Fruit fly (Drosophila melanogaster): ENCODE data around the gene CG33170.

CG33170 gene

dm6 chr3L:22868070-22868469 lies 3.7 kb downstream of the CG33170 start, which contains the start of gene EMC4:
EMC4 (minus strand) TSS chr3L:22868243.
- no peak for TF ChIP-seq Dll (optimal IDR thresholded peaks at IDR 0.05)
- TF ChIP-seq psq (optimal IDR thresholded peaks at IDR 0.05): no peak
- TF ChIP-seq CG8478 (optimal IDR thresholded peaks at IDR 0.05): no peak
- no peak for TF ChIP-seq pan (optimal IDR thresholded peaks at IDR 0.05)
- TF ChIP-seq EcR (GFP tag; optimal IDR thresholded peaks at IDR 0.05): no peak
- TF ChIP-seq usp (GFP tag; optimal IDR thresholded peaks at IDR 0.05): no peak

- TF ChIP-seq CG8478 (optimal IDR thresholded peaks at IDR 0.05): no peak
- no peak for TF ChIP-seq pan (optimal IDR thresholded peaks at IDR 0.05)
- TF ChIP-seq EcR (GFP tag; optimal IDR thresholded peaks at IDR 0.05): no peak
- TF ChIP-seq usp (GFP tag; optimal IDR thresholded peaks at IDR 0.05): no peak
- TF ChIP-seq psq (optimal IDR thresholded peaks at IDR 0.05): no peak
- no peak for TF ChIP-seq Dll (optimal IDR thresholded peaks at IDR 0.05)
Measured at dm6 chr3L:22870378-22870777, 6.0 kb downstream of the CG33170 start.

- TF ChIP-seq pan (optimal IDR thresholded peaks at IDR 0.05): peak; percentile 54
- no peak for TF ChIP-seq EcR (GFP tag; optimal IDR thresholded peaks at IDR 0.05)
Measured at dm6 chr3L:22871030-22871844, 6.8 kb downstream of the CG33170 start.

- no peak for TF ChIP-seq EcR (GFP tag; optimal IDR thresholded peaks at IDR 0.05)
- no peak for TF ChIP-seq pan (optimal IDR thresholded peaks at IDR 0.05)
- TF ChIP-seq CG8478 (optimal IDR thresholded peaks at IDR 0.05): no peak
- TF ChIP-seq psq (optimal IDR thresholded peaks at IDR 0.05): no peak
Measured at dm6 chr3L:22871845-22872361, 7.5 kb downstream of the CG33170 start, which contains the start of the genes CG11109 and Arf1. CG11109 (plus strand) TSS chr3L:22872200. Arf1 (minus strand) TSS chr3L:22872231.

- TF ChIP-seq EcR (GFP tag; optimal IDR thresholded peaks at IDR 0.05) (no peak), Dll (optimal IDR thresholded peaks at IDR 0.05) (no peak), psq (optimal IDR thresholded peaks at IDR 0.05) (no peak), pan (optimal IDR thresholded peaks at IDR 0.05) (no peak)
Measured at dm6 chr3L:22877934-22878333, 13.5 kb downstream of the CG33170 start.

dm6 chr3L:22878723-22879343 lies 14.4 kb downstream of the CG33170 start, which contains the start of the genes Chro and Ssl1:
Chro (minus strand) TSS chr3L:22878984.
Ssl1 (plus strand) TSS chr3L:22879089.
- TF ChIP-seq psq (optimal IDR thresholded peaks at IDR 0.05) (no peak), Dll (optimal IDR thresholded peaks at IDR 0.05) (no peak), usp (GFP tag; optimal IDR thresholded peaks at IDR 0.05) (no peak), EcR (GFP tag; optimal IDR thresholded peaks at IDR 0.05) (peak in 1 of 2 experiments; percentile 69), CG8478 (optimal IDR thresholded peaks at IDR 0.05) (no peak), pan (optimal IDR thresholded peaks at IDR 0.05) (no peak)

dm6 chr3L:22879344-22879723 lies 14.9 kb downstream of the CG33170 start:
- TF ChIP-seq pan (optimal IDR thresholded peaks at IDR 0.05): no peak
- no peak for TF ChIP-seq usp (GFP tag; optimal IDR thresholded peaks at IDR 0.05)
- no peak for TF ChIP-seq Dll (optimal IDR thresholded peaks at IDR 0.05)
- no peak for TF ChIP-seq psq (optimal IDR thresholded peaks at IDR 0.05)
- TF ChIP-seq CG8478 (optimal IDR thresholded peaks at IDR 0.05): no peak
- TF ChIP-seq EcR (GFP tag; optimal IDR thresholded peaks at IDR 0.05): no peak

- TF ChIP-seq pan (optimal IDR thresholded peaks at IDR 0.05): no peak
- TF ChIP-seq psq (optimal IDR thresholded peaks at IDR 0.05): no peak
- no peak for TF ChIP-seq CG8478 (optimal IDR thresholded peaks at IDR 0.05)
- TF ChIP-seq EcR (GFP tag; optimal IDR thresholded peaks at IDR 0.05): no peak
Measured at dm6 chr3L:22880914-22881313, 16.5 kb downstream of the CG33170 start, which contains the start of gene slif. slif (plus strand) TSS chr3L:22881045.

dm6 chr3L:22883649-22884048 lies 19.2 kb downstream of the CG33170 start:
- TF ChIP-seq EcR (GFP tag; optimal IDR thresholded peaks at IDR 0.05) (no peak), CG8478 (optimal IDR thresholded peaks at IDR 0.05) (no peak), psq (optimal IDR thresholded peaks at IDR 0.05) (no peak), usp (GFP tag; optimal IDR thresholded peaks at IDR 0.05) (no peak), pan (optimal IDR thresholded peaks at IDR 0.05) (no peak), Dll (optimal IDR thresholded peaks at IDR 0.05) (no peak)

- no peak for TF ChIP-seq EcR (GFP tag; optimal IDR thresholded peaks at IDR 0.05)
- no peak for TF ChIP-seq usp (GFP tag; optimal IDR thresholded peaks at IDR 0.05)
- no peak for TF ChIP-seq Dll (optimal IDR thresholded peaks at IDR 0.05)
- TF ChIP-seq psq (optimal IDR thresholded peaks at IDR 0.05): no peak
- no peak for TF ChIP-seq pan (optimal IDR thresholded peaks at IDR 0.05)
- TF ChIP-seq CG8478 (optimal IDR thresholded peaks at IDR 0.05): no peak
Measured at dm6 chr3L:22884481-22884880, 20.1 kb downstream of the CG33170 start.

dm6 chr3L:22885843-22886242 lies 21.4 kb downstream of the CG33170 start:
- TF ChIP-seq psq (optimal IDR thresholded peaks at IDR 0.05) (no peak), Dll (optimal IDR thresholded peaks at IDR 0.05) (no peak), CG8478 (optimal IDR thresholded peaks at IDR 0.05) (no peak), pan (optimal IDR thresholded peaks at IDR 0.05) (no peak), EcR (GFP tag; optimal IDR thresholded peaks at IDR 0.05) (no peak)

dm6 chr3L:22886939-22887338 lies 22.5 kb downstream of the CG33170 start:
- TF ChIP-seq CG8478 (optimal IDR thresholded peaks at IDR 0.05): no peak

Data from whole organism.